Fruit fly (Drosophila melanogaster): ENCODE data around the gene Cpr67Fa2.

- TF ChIP-seq esn (GFP tag; optimal IDR thresholded peaks at IDR 0.05) = peak; percentile 9
- peak; percentile 40 for TF ChIP-seq Ets96B (tag; optimal IDR thresholded peaks at IDR 0.05)
- TF ChIP-seq fd59A (GFP tag; optimal IDR thresholded peaks at IDR 0.05) = no peak
- no peak for TF ChIP-seq CG7368 (GFP tag; optimal IDR thresholded peaks at IDR 0.05)
- peak; percentile 36 for TF ChIP-seq CG32006 (GFP tag; optimal IDR thresholded peaks at IDR 0.05)
- TF ChIP-seq CG6792 (GFP tag; optimal IDR thresholded peaks at IDR 0.05) = no peak
- no peak for TF ChIP-seq Hr39 (GFP tag; optimal IDR thresholded peaks at IDR 0.05)
- no peak for TF ChIP-seq CG15336 (GFP tag; IDR thresholded peaks at IDR 0.05)
- no peak for TF ChIP-seq achi (GFP tag; optimal IDR thresholded peaks at IDR 0.05)
- no peak for TF ChIP-seq pdm3 (GFP tag; optimal IDR thresholded peaks at IDR 0.05)
- no peak for TF ChIP-seq Eip93F (GFP tag; optimal IDR thresholded peaks at IDR 0.05)
- no peak for TF ChIP-seq CG9139 (GFP tag; optimal IDR thresholded peaks at IDR 0.05)
- TF ChIP-seq CG11294 (GFP tag; IDR thresholded peaks at IDR 0.05) = no peak
These were observed 13.3 kb downstream of the Cpr67Fa2 start for dm6 chr3L:10904770-10905169.

All from whole organism, prepupa.